Worm (Caenorhabditis elegans): ENCODE measurements around the gene F56C9.3.
A peak's percentile ranks its signal among the peaks of the same experiment; 100 is the strongest.

Gene F56C9.3

DNA sequence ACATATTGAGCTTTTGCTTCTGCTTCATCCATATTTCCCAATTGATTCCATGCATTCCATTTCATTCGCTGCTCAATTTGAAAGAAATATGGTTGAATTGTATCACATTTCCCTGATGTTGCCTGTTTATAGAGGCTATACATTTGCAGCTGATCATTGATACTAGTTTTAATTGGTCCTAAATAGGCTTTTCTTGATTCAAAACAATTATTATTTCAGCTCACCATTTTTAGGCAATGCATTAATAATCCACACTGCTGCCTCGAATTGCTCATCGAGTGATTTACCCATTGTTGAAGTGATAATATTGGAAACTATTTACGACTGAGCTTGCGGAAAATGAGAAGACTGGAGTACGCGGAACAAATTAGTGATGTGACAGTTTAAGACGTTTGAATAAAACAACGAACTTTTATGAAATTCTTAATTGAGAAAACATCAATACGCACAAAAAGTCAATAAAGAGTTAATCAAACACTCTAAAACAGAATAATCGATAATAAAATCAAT lies 2.4 kb upstream of the F56C9.3 start, which contains the start of gene acbp-4:
Gene acbp-4, minus strand, starts transcription at position 510 of the 510 bp plus-strand sequence.
- TF ChIP-seq ceh-31 (tag; optimal IDR thresholded peaks at IDR 0.05), result no peak
- TF ChIP-seq ceh-19 (GFP tag; optimal IDR thresholded peaks at IDR 0.05), result no peak
- TF ChIP-seq rnt-1 (tag; optimal IDR thresholded peaks at IDR 0.05), result no peak
- no peak for TF ChIP-seq hlh-8 (tag; optimal IDR thresholded peaks at IDR 0.05)
- TF ChIP-seq hlh-13 (GFP tag; optimal IDR thresholded peaks at IDR 0.05), result no peak
- TF ChIP-seq gmeb-2 (tag; optimal IDR thresholded peaks at IDR 0.05), result no peak
- TF ChIP-seq C08G9.2 (tag; optimal IDR thresholded peaks at IDR 0.05), result no peak
- TF ChIP-seq pha-4 (tag; optimal IDR thresholded peaks at IDR 0.05), result no peak
- TF ChIP-seq nhr-11 (tag; optimal IDR thresholded peaks at IDR 0.05), result no peak

- TF ChIP-seq lim-6 (tag; optimal IDR thresholded peaks at IDR 0.05) (no peak), eyg-1 (tag; optimal IDR thresholded peaks at IDR 0.05) (no peak), ref-2 (tag; optimal IDR thresholded peaks at IDR 0.05) (no peak), ceh-18 (tag; optimal IDR thresholded peaks at IDR 0.05) (no peak), madf-2 (tag; optimal IDR thresholded peaks at IDR 0.05) (no peak), C38D4.7 (GFP tag; optimal IDR thresholded peaks at IDR 0.05) (no peak), ceh-19 (GFP tag; optimal IDR thresholded peaks at IDR 0.05) (no peak), ceh-9 (tag; optimal IDR thresholded peaks at IDR 0.05) (no peak), ceh-2 (tag; optimal IDR thresholded peaks at IDR 0.05) (no peak), fkh-6 (tag; optimal IDR thresholded peaks at IDR 0.05) (no peak), gmeb-2 (tag; optimal IDR thresholded peaks at IDR 0.05) (no peak), ama-1 (optimal IDR thresholded peaks at IDR 0.05) (no peak), tbx-7 (tag; optimal IDR thresholded peaks at IDR 0.05) (no peak), hlh-8 (tag; optimal IDR thresholded peaks at IDR 0.05) (no peak), fkh-10 (GFP tag; optimal IDR thresholded peaks at IDR 0.05) (no peak), elt-2 (tag; optimal IDR thresholded peaks at IDR 0.05) (no peak)
These were observed 3.4 kb downstream of the F56C9.3 start for ce11 chrIII:7314473-7314872.

DNA sequence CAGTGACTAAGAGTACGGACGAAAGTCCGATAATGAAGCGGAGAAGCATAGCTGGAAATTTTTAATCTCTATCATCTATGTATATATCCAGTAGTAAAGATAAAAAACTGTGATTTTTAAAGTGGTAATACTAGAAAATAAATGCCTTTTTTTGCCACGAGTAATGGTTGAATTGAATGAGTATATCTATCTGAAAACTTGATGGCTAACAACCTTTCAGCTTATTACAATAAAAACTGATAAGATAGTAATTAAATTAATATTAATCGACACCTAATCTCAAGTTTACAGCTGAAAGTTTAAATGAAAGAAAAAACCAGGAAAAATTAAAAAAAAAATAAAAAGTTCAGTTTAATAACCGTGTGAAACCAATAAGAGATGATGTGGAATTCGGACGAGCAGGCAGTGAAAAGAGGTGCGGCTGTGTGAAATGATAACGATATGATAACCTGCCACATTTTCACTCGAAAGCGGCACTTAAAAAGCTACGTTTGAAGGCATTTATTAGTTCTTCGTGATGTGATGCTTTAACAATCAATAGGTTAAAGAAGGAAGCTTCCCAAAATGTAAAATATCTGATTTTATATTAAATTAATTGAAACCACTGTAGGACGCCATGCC lies 3.9 kb downstream of the F56C9.3 start, which contains the start of gene nspg-6:
Gene nspg-6, minus strand, starts transcription at position 51 of the 621 bp plus-strand sequence.
- TF ChIP-seq syd-9 (tag; optimal IDR thresholded peaks at IDR 0.05), result no peak
- no peak for TF ChIP-seq sdc-2 (tag; optimal IDR thresholded peaks at IDR 0.05)
- TF ChIP-seq K09A11.1 (tag; optimal IDR thresholded peaks at IDR 0.05; ENCODE audit: insufficient read depth), result no peak
- no peak for TF ChIP-seq rnt-1 (tag; optimal IDR thresholded peaks at IDR 0.05)
- TF ChIP-seq ttx-3 (tag; optimal IDR thresholded peaks at IDR 0.05), result no peak
- no peak for TF ChIP-seq Y22D7AL.16 (tag; optimal IDR thresholded peaks at IDR 0.05)
- no peak for TF ChIP-seq eyg-1 (tag; optimal IDR thresholded peaks at IDR 0.05)
- TF ChIP-seq pat-9 (tag; optimal IDR thresholded peaks at IDR 0.05), result no peak
- TF ChIP-seq pha-4 (tag; optimal IDR thresholded peaks at IDR 0.05), result no peak
- TF ChIP-seq ceh-6 (GFP tag; optimal IDR thresholded peaks at IDR 0.05), result no peak
- no peak for TF ChIP-seq T23F11.4 (GFP tag; optimal IDR thresholded peaks at IDR 0.05)
- TF ChIP-seq tbx-7 (tag; optimal IDR thresholded peaks at IDR 0.05), result no peak
- no peak for TF ChIP-seq ceh-9 (tag; optimal IDR thresholded peaks at IDR 0.05)

- no peak for TF ChIP-seq C08G9.2 (tag; optimal IDR thresholded peaks at IDR 0.05)
- peak; percentile 14 for TF ChIP-seq pax-1 (tag; optimal IDR thresholded peaks at IDR 0.05)
- no peak for TF ChIP-seq sox-2 (GFP tag; IDR thresholded peaks at IDR 0.05)
- TF ChIP-seq fkh-6 (tag; optimal IDR thresholded peaks at IDR 0.05), result no peak
- peak; percentile 33 for TF ChIP-seq ceh-19 (GFP tag; optimal IDR thresholded peaks at IDR 0.05)
These were observed 6.3 kb downstream of the F56C9.3 start for ce11 chrIII:7317354-7317753.

- TF ChIP-seq che-1 (tag; optimal IDR thresholded peaks at IDR 0.05) (no peak), hlh-13 (GFP tag; optimal IDR thresholded peaks at IDR 0.05) (no peak), npax-4 (tag; optimal IDR thresholded peaks at IDR 0.05) (no peak), hlh-8 (tag; optimal IDR thresholded peaks at IDR 0.05) (no peak), pha-4 (tag; optimal IDR thresholded peaks at IDR 0.05) (no peak), ztf-16 (tag; optimal IDR thresholded peaks at IDR 0.05) (no peak), lin-11 (tag; optimal IDR thresholded peaks at IDR 0.05) (no peak), ceh-24 (tag; optimal IDR thresholded peaks at IDR 0.05) (no peak), nhr-232 (tag; optimal IDR thresholded peaks at IDR 0.05) (no peak), hlh-6 (tag; optimal IDR thresholded peaks at IDR 0.05) (no peak), hlh-15 (tag; optimal IDR thresholded peaks at IDR 0.05) (no peak), ama-1 (optimal IDR thresholded peaks at IDR 0.05) (no peak), unc-86 (tag; optimal IDR thresholded peaks at IDR 0.05) (no peak), elt-4 (tag; optimal IDR thresholded peaks at IDR 0.05) (no peak), ref-2 (tag; optimal IDR thresholded peaks at IDR 0.05) (no peak), ceh-48 (tag; optimal IDR thresholded peaks at IDR 0.05) (no peak), elt-2 (tag; optimal IDR thresholded peaks at IDR 0.05) (no peak), fax-1 (tag; optimal IDR thresholded peaks at IDR 0.05) (no peak), dve-1 (tag; optimal IDR thresholded peaks at IDR 0.05) (no peak)
These were observed 8.3 kb downstream of the F56C9.3 start, which contains the start of gene F56C9.8 for ce11 chrIII:7319390-7319789. F56C9.8 (minus strand) TSS chrIII:7319509.

Data from whole organism, late embryonic.